Fruit fly (Drosophila melanogaster) whole organism, embryonic: ENCODE data around the gene CG17625.
A peak's percentile ranks its signal among the peaks of the same experiment; 100 is the strongest.

Experiments
- Adf1 ChIP-seq: fragments of 200-800 bp; sonication (Bioruptor generic); IDR thresholded peaks from 2 replicates; pipeline ENCODE4 v1.3.6; 2022; ENCODE audit warnings: missing biosample characterization, missing genetic modification characterization
- Bgb ChIP-seq: fragments of 200-800 bp; sonication (Bioruptor generic); IDR thresholded peaks from 2 replicates; pipeline ENCODE4 v1.3.6; 2022; ENCODE audit warnings: missing biosample characterization, missing genetic modification characterization; ENCODE audit not compliant: partially characterized antibody
- CG13624 ChIP-seq: fragments of 200-800 bp; sonication (Bioruptor generic); optimal IDR thresholded peaks from 2 replicates; lab custom pipeline; 2016; ENCODE audit warnings: missing biosample characterization, missing genetic modification characterization
- CG14667 ChIP-seq: fragments of 200-800 bp; sonication (Bioruptor generic); IDR thresholded peaks from 2 replicates; pipeline ENCODE4 v1.3.6; 2022; ENCODE audit warnings: missing biosample characterization, missing genetic modification characterization
- CG1603 ChIP-seq: fragments of 200-800 bp; sonication (Bioruptor generic); optimal IDR thresholded peaks from 2 replicates; lab custom pipeline; 2019; ENCODE audit warnings: missing biosample characterization, mild to moderate bottlenecking, missing genetic modification characterization, moderate library complexity
- CG17359 ChIP-seq: fragments of 200-800 bp; sonication (Bioruptor generic); optimal IDR thresholded peaks from 3 replicates; lab custom pipeline; 2018; ENCODE audit warnings: missing biosample characterization, mild to moderate bottlenecking, missing genetic modification characterization, moderate library complexity
- CG2129 ChIP-seq: fragments of 200-800 bp; sonication (Bioruptor generic); IDR thresholded peaks from 2 replicates; pipeline ENCODE4 v1.3.6; 2022; ENCODE audit warnings: missing biosample characterization, missing genetic modification characterization; ENCODE audit not compliant: partially characterized antibody
- CG2199 ChIP-seq: fragments of 200-800 bp; sonication (Bioruptor generic); IDR thresholded peaks from 3 replicates; pipeline ENCODE4 v1.3.6; 2022; ENCODE audit warnings: missing biosample characterization, missing genetic modification characterization
- CG30403 ChIP-seq: fragments of 200-800 bp; sonication (Bioruptor generic); optimal IDR thresholded peaks from 3 replicates; lab custom pipeline; 2016; ENCODE audit warnings: missing biosample characterization, missing genetic modification characterization
- CG31224 ChIP-seq: fragments of 200-800 bp; sonication (Bioruptor generic); IDR thresholded peaks from 2 replicates; pipeline ENCODE4 v1.3.6; 2022; ENCODE audit warnings: missing biosample characterization, missing genetic modification characterization
- CG31365 ChIP-seq: fragments of 200-800 bp; sonication (Bioruptor generic); optimal IDR thresholded peaks from 2 replicates; lab custom pipeline; 2018; ENCODE audit warnings: missing biosample characterization, mild to moderate bottlenecking, missing genetic modification characterization
- CG32767 ChIP-seq: fragments of 200-800 bp; sonication (Bioruptor generic); IDR thresholded peaks from 2 replicates; pipeline ENCODE4 v1.3.6; 2022; ENCODE audit warnings: missing biosample characterization, missing genetic modification characterization
- CG7372 ChIP-seq: fragments of 200-800 bp; sonication (Bioruptor generic); IDR thresholded peaks from 2 replicates; pipeline ENCODE4 v1.3.6; 2022; ENCODE audit warnings: missing biosample characterization, missing genetic modification characterization
- CkIIα-i1 ChIP-seq: fragments of 200-800 bp; sonication (Bioruptor generic); IDR thresholded peaks from 2 replicates; pipeline ENCODE4 v1.3.6; 2022; ENCODE audit warnings: missing biosample characterization, missing genetic modification characterization
- Dll ChIP-seq: fragments of 200-800 bp; sonication (Bioruptor generic); IDR thresholded peaks from 4 replicates; pipeline ENCODE4 v1.3.6; 2022; ENCODE audit warnings: missing biosample characterization, missing genetic modification characterization; ENCODE audit not compliant: partially characterized antibody
- Dp ChIP-seq: fragments of 200-800 bp; sonication (Bioruptor generic); optimal IDR thresholded peaks from 2 replicates; lab custom pipeline; 2018; ENCODE audit warnings: missing biosample characterization, mild to moderate bottlenecking, missing genetic modification characterization, moderate library complexity
- Drgx ChIP-seq: fragments of 200-800 bp; sonication (Bioruptor generic); IDR thresholded peaks from 2 replicates; pipeline ENCODE4 v1.3.6; 2022; ENCODE audit warnings: missing biosample characterization, missing genetic modification characterization
- Eip74EF ChIP-seq, 2 experiments: fragments of 200-800 bp in 1 of 2; fragments of >200 bp in 1 of 2; sonication (Bioruptor generic) in 1 of 2; optimal IDR thresholded peaks; 2 replicates each; lab custom pipeline; 2017 to 2019; ENCODE audit warnings: missing biosample characterization in 2 of 2, missing genetic modification characterization in 2 of 2, mild to moderate bottlenecking in 1 of 2, moderate library complexity in 1 of 2
- Ets65A ChIP-seq: fragments of 200-800 bp; sonication (Bioruptor generic); peaks from one replicate; lab custom pipeline; 2016; ENCODE audit warnings: missing biosample characterization, missing genetic modification characterization
- H2.0 ChIP-seq: fragments of 200-800 bp; sonication (Bioruptor generic); IDR thresholded peaks from 2 replicates; pipeline ENCODE4 v1.3.6; 2022; ENCODE audit warnings: missing biosample characterization, missing genetic modification characterization
- HmgD ChIP-seq: fragments of 200-800 bp; sonication (Bioruptor generic); optimal IDR thresholded peaks from 3 replicates; lab custom pipeline; 2016; ENCODE audit warnings: missing biosample characterization, missing genetic modification characterization
- Med ChIP-seq: fragments of 200-800 bp; sonication (Bioruptor generic); peaks from one replicate; lab custom pipeline; 2016; ENCODE audit warnings: missing biosample characterization, missing genetic modification characterization, mild to moderate bottlenecking, inconsistent platforms, moderate library complexity
- Myb ChIP-seq: fragments of 200-800 bp; sonication (Bioruptor generic); optimal IDR thresholded peaks from 2 replicates; lab custom pipeline; 2016; ENCODE audit warnings: missing biosample characterization, missing genetic modification characterization
- NFAT ChIP-seq: fragments of 200-800 bp; sonication (Bioruptor generic); IDR thresholded peaks from 2 replicates; pipeline ENCODE4 v1.3.6; 2022; ENCODE audit warnings: missing biosample characterization, missing genetic modification characterization
- Pdp1 ChIP-seq, 2 experiments: fragments of 200-800 bp; sonication (Bioruptor generic); optimal IDR thresholded peaks; 3 replicates each; lab custom pipeline; 2016; ENCODE audit warnings: missing biosample characterization in 2 of 2, missing genetic modification characterization in 2 of 2, mild to moderate bottlenecking in 1 of 2, moderate library complexity in 1 of 2
- Ptx1 ChIP-seq: fragments of 200-800 bp; sonication (Bioruptor generic); IDR thresholded peaks from 2 replicates; pipeline ENCODE4 v1.3.6; 2022; ENCODE audit warnings: missing biosample characterization, missing genetic modification characterization
- Rfx ChIP-seq: fragments of 200-800 bp; sonication (Bioruptor generic); IDR thresholded peaks from 2 replicates; pipeline ENCODE4 v1.3.6; 2022; ENCODE audit warnings: missing biosample characterization, missing genetic modification characterization
- Xrp1 ChIP-seq: fragments of 200-800 bp; sonication (Bioruptor generic); IDR thresholded peaks from 2 replicates; pipeline ENCODE4 v1.3.6; 2022; ENCODE audit warnings: missing biosample characterization, missing genetic modification characterization
- ara ChIP-seq: fragments of 200-800 bp; sonication (Bioruptor generic); IDR thresholded peaks from 2 replicates; pipeline ENCODE4 v1.3.6; 2022; ENCODE audit warnings: missing biosample characterization, missing genetic modification characterization
- cg ChIP-seq: fragments of 200-800 bp; sonication (Bioruptor generic); optimal IDR thresholded peaks from 3 replicates; lab custom pipeline; 2019; ENCODE audit warnings: missing biosample characterization, mild to moderate bottlenecking, missing genetic modification characterization, moderate library complexity
- dm ChIP-seq: fragments of 200-800 bp; sonication (Bioruptor generic); optimal IDR thresholded peaks from 3 replicates; lab custom pipeline; 2016; ENCODE audit warnings: missing biosample characterization, missing genetic modification characterization
- en ChIP-seq: fragments of 200-800 bp; sonication (Bioruptor generic); optimal IDR thresholded peaks from 2 replicates; lab custom pipeline; 2016; ENCODE audit warnings: missing biosample characterization, missing genetic modification characterization
- ftz-f1 ChIP-seq: fragments of 200-800 bp; sonication (Bioruptor generic); optimal IDR thresholded peaks from 2 replicates; lab custom pipeline; 2016; ENCODE audit warnings: missing biosample characterization, missing genetic modification characterization
- gcm2 ChIP-seq: fragments of 200-800 bp; sonication (Bioruptor generic); optimal IDR thresholded peaks from 2 replicates; lab custom pipeline; 2016; ENCODE audit warnings: missing biosample characterization, missing genetic modification characterization
- klu ChIP-seq: fragments of 200-800 bp; sonication (Bioruptor generic); IDR thresholded peaks from 2 replicates; pipeline ENCODE4 v1.3.6; 2022; ENCODE audit warnings: missing biosample characterization, missing genetic modification characterization
- lilli ChIP-seq: fragments of 200-800 bp; sonication (Bioruptor generic); optimal IDR thresholded peaks from 3 replicates; lab custom pipeline; 2016; ENCODE audit warnings: missing biosample characterization, missing genetic modification characterization
- lmd ChIP-seq: fragments of 200-800 bp; sonication (Bioruptor generic); IDR thresholded peaks from 2 replicates; pipeline ENCODE4 v1.3.6; 2022; ENCODE audit warnings: missing biosample characterization, missing genetic modification characterization
- mam ChIP-seq: fragments of 200-800 bp; sonication (Bioruptor generic); optimal IDR thresholded peaks from 3 replicates; lab custom pipeline; 2016; ENCODE audit warnings: missing biosample characterization, missing genetic modification characterization
- nerfin-1 ChIP-seq: fragments of 200-800 bp; sonication (Bioruptor generic); optimal IDR thresholded peaks from 3 replicates; lab custom pipeline; 2019; ENCODE audit warnings: missing biosample characterization, mild to moderate bottlenecking, missing genetic modification characterization, moderate library complexity
- pan ChIP-seq, 4 experiments: fragments of >200 bp in 3 of 4; fragments of 200-800 bp in 1 of 4; sonication (Bioruptor generic) in 1 of 4; optimal IDR thresholded peaks in 3 of 4; IDR thresholded peaks in 1 of 4; 2 replicates each; pipeline versions ENCODE4 v1.3.6 to Lab custom; 2017 to 2022; ENCODE audit warnings: missing biosample characterization in 2 of 4, missing genetic modification characterization in 2 of 4, mixed read lengths in 1 of 4
- peb ChIP-seq: fragments of 200-800 bp; sonication (Bioruptor generic); IDR thresholded peaks from 2 replicates; pipeline ENCODE4 v1.3.6; 2022; ENCODE audit warnings: missing biosample characterization, missing genetic modification characterization
- row ChIP-seq: fragments of 200-800 bp; sonication (Bioruptor generic); IDR thresholded peaks from 3 replicates; pipeline ENCODE4 v1.3.6; 2022; ENCODE audit warnings: missing biosample characterization, missing genetic modification characterization
- sd ChIP-seq: fragments of 200-800 bp; sonication (Bioruptor generic); optimal IDR thresholded peaks from 3 replicates; lab custom pipeline; 2018; ENCODE audit warnings: missing biosample characterization, mild to moderate bottlenecking, missing genetic modification characterization, moderate library complexity
- sqz ChIP-seq: fragments of 200-800 bp; sonication (Bioruptor generic); optimal IDR thresholded peaks from 3 replicates; lab custom pipeline; 2018; ENCODE audit warnings: missing biosample characterization, mild to moderate bottlenecking, missing genetic modification characterization
- ssp ChIP-seq: fragments of 200-800 bp; sonication (Bioruptor generic); IDR thresholded peaks from 2 replicates; pipeline ENCODE4 v1.3.6; 2022; ENCODE audit warnings: missing biosample characterization, missing genetic modification characterization
- tgo ChIP-seq: fragments of 200-800 bp; sonication (Bioruptor generic); IDR thresholded peaks from 3 replicates; pipeline ENCODE4 v1.3.6; 2022; ENCODE audit warnings: missing biosample characterization, missing genetic modification characterization
- ttk ChIP-seq: fragments of 200-800 bp; sonication (Bioruptor generic); IDR thresholded peaks from 2 replicates; pipeline ENCODE4 v2.1.2; 2022; ENCODE audit warnings: missing biosample characterization, missing genetic modification characterization

CG17625 gene

dm6 chr3R:22726771-22727455 is 40.3 kb downstream of the CG17625 start, which contains the start of gene CG45049 (continued):
- TF ChIP-seq sqz (GFP tag; lab: Kevin White, UChicago) (no peak), lilli (GFP tag; lab: Kevin White, UChicago) (peak; percentile 34), CG2129 (peak; percentile 67), en (no peak), CG17359 (tag; lab: Kevin White, UChicago) (no peak), Pdp1 (GFP tag; optimal IDR thresholded peaks at IDR 0.05; lab: Kevin White, UChicago) (peak in 1 of 2 experiments; percentile 12), Bgb (peak; percentile 92), CG30403 (GFP tag; lab: Kevin White, UChicago) (peak; percentile 18), ara (no peak), NFAT (GFP tag; lab: Robert Waterston, UW) (no peak), CG2199 (GFP tag; lab: Robert Waterston, UW) (0 out of 3 replicates have a peak, but pooled peaks have one; percentile 10), dm (GFP tag; lab: Kevin White, UChicago) (no peak), lmd (no peak; the same call in 1 of the 2 replicates)

- TF ChIP-seq H2.0 (GFP tag; lab: Robert Waterston, UW): no peak
- peak; percentile 71 for TF ChIP-seq cg (GFP tag; lab: Kevin White, UChicago)
- peak in 1 of 2 experiments; percentile 70 for TF ChIP-seq Eip74EF (GFP tag; optimal IDR thresholded peaks at IDR 0.05; lab: Kevin White, UChicago)
- TF ChIP-seq nerfin-1 (tag; lab: Kevin White, UChicago): peak; percentile 41
- no peak for TF ChIP-seq Dp (GFP tag; lab: Kevin White, UChicago)
- no peak for TF ChIP-seq Myb (GFP tag; lab: Kevin White, UChicago)
- TF ChIP-seq HmgD: peak; percentile 27
- no peak for TF ChIP-seq CG14667 (GFP tag; lab: Robert Waterston, UW)
- TF ChIP-seq sd (tag; lab: Kevin White, UChicago): peak; percentile 28
These were observed 40.8 kb downstream of the CG17625 start for dm6 chr3R:22727456-22727833.

DNA sequence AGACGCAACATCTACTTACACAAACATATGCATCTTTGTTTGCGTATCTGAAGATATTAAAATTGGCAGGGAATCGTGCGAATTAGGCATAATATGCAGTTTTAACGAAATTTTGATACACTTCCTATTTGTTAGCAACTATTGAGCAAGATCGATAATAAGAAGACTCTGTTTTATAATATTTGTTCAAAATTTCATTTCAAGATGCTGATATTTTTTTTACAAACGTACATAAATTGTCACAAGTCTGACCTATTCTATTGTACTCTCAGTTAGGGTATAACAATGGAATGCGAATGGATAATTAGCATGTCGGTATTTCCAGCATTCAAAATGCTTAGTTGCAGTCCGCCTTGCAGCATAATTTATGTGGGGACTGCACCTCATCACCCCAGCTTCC is 41.2 kb downstream of the CG17625 start:
- peak; percentile 45; the same call in 1 of the 2 replicates for TF ChIP-seq ttk (GFP tag; lab: Robert Waterston, UW)
- TF ChIP-seq Adf1 (GFP tag; lab: Robert Waterston, UW): no peak
- no peak for TF ChIP-seq Dll (GFP tag; lab: Robert Waterston, UW)
- peak; percentile 46; the same call in 1 of the 3 replicates for TF ChIP-seq tgo (GFP tag; lab: Robert Waterston, UW)
- peak; percentile 41; the same call in 1 of the 2 replicates for TF ChIP-seq ara
- TF ChIP-seq CG32767: no peak
- TF ChIP-seq Med (GFP tag; lab: Kevin White, UChicago): peak; percentile 65
- peak; percentile 53 for TF ChIP-seq Rfx
- TF ChIP-seq row (GFP tag; lab: Robert Waterston, UW): 0 out of 3 replicates have a peak, but pooled peaks have one; percentile 13
- TF ChIP-seq Ptx1 (GFP tag; lab: Robert Waterston, UW): peak; percentile 73
- TF ChIP-seq peb (GFP tag; lab: Robert Waterston, UW): no peak
- peak; percentile 28; the same call in 1 of the 2 replicates for TF ChIP-seq ssp (GFP tag; lab: Robert Waterston, UW)
- TF ChIP-seq CG17359 (tag; lab: Kevin White, UChicago): peak; percentile 13
- peak; percentile 74 for TF ChIP-seq Drgx (GFP tag; lab: Robert Waterston, UW)
- TF ChIP-seq CG7372 (GFP tag; lab: Robert Waterston, UW): no peak
- TF ChIP-seq CG13624 (GFP tag; lab: Kevin White, UChicago): peak; percentile 2
- 0 out of 2 replicates have a peak, but pooled peaks have one; percentile 12 for TF ChIP-seq CG31224 (GFP tag; lab: Robert Waterston, UW)
- no peak for TF ChIP-seq gcm2
- peak; percentile 37 for TF ChIP-seq lmd
- TF ChIP-seq klu (GFP tag; lab: Robert Waterston, UW): peak; percentile 42; the same call in 1 of the 2 replicates
- peak; percentile 30 for TF ChIP-seq CG1603 (tag; lab: Kevin White, UChicago)
- TF ChIP-seq CG31365: no peak
- peak; percentile 7 for TF ChIP-seq mam (GFP tag; lab: Kevin White, UChicago)
- no peak for TF ChIP-seq CkIIα-i1 (GFP tag; lab: Robert Waterston, UW)
- no peak for TF ChIP-seq pan (optimal IDR thresholded peaks at IDR 0.05; lab: Kevin White, UChicago)
- peak in 1 of 2 experiments; percentile 75 for TF ChIP-seq pan (GFP tag; optimal IDR thresholded peaks at IDR 0.05 in 1 of 2, IDR thresholded peaks at IDR 0.05 in 1 of 2)
- TF ChIP-seq Ets65A: peak; percentile 84
- no peak for TF ChIP-seq ftz-f1 (GFP tag; lab: Kevin White, UChicago)
- TF ChIP-seq Xrp1 (GFP tag; lab: Robert Waterston, UW): peak; percentile 61; the same call in 1 of the 2 replicates
